Worm (Caenorhabditis elegans) whole organism, late embryonic: ENCODE data around the gene srbc-30.

ENCODE experiments used
- C08G9.2 ChIP-seq: sonication (generic microtip); optimal IDR thresholded peaks from 2 replicates; lab custom pipeline; 2016; ENCODE audit warnings: mild to moderate bottlenecking, missing genetic modification characterization, moderate library complexity, missing compliant biosample characterization
- K09A11.1 ChIP-seq: sonication (generic microtip); optimal IDR thresholded peaks from 2 replicates; lab custom pipeline; 2017; ENCODE audit warnings: antibody characterized with exemption, mild to moderate bottlenecking, missing genetic modification characterization, missing compliant biosample characterization; ENCODE audit not compliant: insufficient read depth
- ahr-1 ChIP-seq: sonication (generic microtip); optimal IDR thresholded peaks from 2 replicates; lab custom pipeline; 2016; ENCODE audit warnings: missing genetic modification characterization, missing compliant biosample characterization
- ama-1 ChIP-seq: fragments of 150-350 bp; optimal IDR thresholded peaks from 2 replicates; lab custom pipeline; 2014
- ceh-14 ChIP-seq: sonication (generic microtip); optimal IDR thresholded peaks from 2 replicates; lab custom pipeline; 2016; ENCODE audit warnings: missing genotype, missing genetic modification characterization, missing compliant biosample characterization
- ceh-18 ChIP-seq: sonication (generic microtip); optimal IDR thresholded peaks from 2 replicates; lab custom pipeline; 2016; ENCODE audit warnings: missing genetic modification characterization, missing compliant biosample characterization
- ceh-2 ChIP-seq: sonication (generic microtip); optimal IDR thresholded peaks from 2 replicates; lab custom pipeline; 2016; ENCODE audit warnings: missing genotype, missing genetic modification characterization, missing compliant biosample characterization
- ceh-22 ChIP-seq: sonication (generic microtip); optimal IDR thresholded peaks from 2 replicates; lab custom pipeline; 2017; ENCODE audit warnings: missing biosample characterization, missing genetic modification characterization
- ceh-24 ChIP-seq: sonication (generic microtip); optimal IDR thresholded peaks from 2 replicates; lab custom pipeline; 2016; ENCODE audit warnings: mild to moderate bottlenecking, missing genetic modification characterization, missing compliant biosample characterization
- ceh-30 ChIP-seq: fragments of 150-350 bp; optimal IDR thresholded peaks from 2 replicates; lab custom pipeline; 2014; ENCODE audit warnings: missing biosample characterization, missing genetic modification characterization
- ceh-34 ChIP-seq: sonication (generic microtip); optimal IDR thresholded peaks from 2 replicates; lab custom pipeline; 2016; ENCODE audit warnings: mild to moderate bottlenecking, missing genetic modification characterization, missing compliant biosample characterization
- ceh-48 ChIP-seq: sonication (generic microtip); optimal IDR thresholded peaks from 2 replicates; lab custom pipeline; 2016; ENCODE audit warnings: missing genetic modification characterization, inconsistent platforms, missing compliant biosample characterization
- ceh-6 ChIP-seq: fragments of 200-800 bp; sonication (Bioruptor generic); optimal IDR thresholded peaks from 2 replicates; lab custom pipeline; 2018; ENCODE audit warnings: mild to moderate bottlenecking, missing genetic modification characterization, missing compliant biosample characterization
- ceh-9 ChIP-seq: sonication (generic microtip); optimal IDR thresholded peaks from 2 replicates; lab custom pipeline; 2016; ENCODE audit warnings: mild to moderate bottlenecking, missing genetic modification characterization, inconsistent platforms, missing compliant biosample characterization
- che-1 ChIP-seq: sonication (generic microtip); optimal IDR thresholded peaks from 2 replicates; lab custom pipeline; 2016; ENCODE audit warnings: mild to moderate bottlenecking, missing genetic modification characterization, missing compliant biosample characterization
- dmd-4 ChIP-seq: sonication (generic microtip); optimal IDR thresholded peaks from 2 replicates; lab custom pipeline; 2016; ENCODE audit warnings: borderline replicate concordance, missing genetic modification characterization, missing compliant biosample characterization
- dve-1 ChIP-seq: sonication (generic microtip); optimal IDR thresholded peaks from 2 replicates; lab custom pipeline; 2017; ENCODE audit warnings: antibody characterized with exemption, mild to moderate bottlenecking, missing genetic modification characterization, missing compliant biosample characterization
- elt-2 ChIP-seq: sonication (generic microtip); optimal IDR thresholded peaks from 2 replicates; lab custom pipeline; 2016; ENCODE audit warnings: missing genetic modification reagents, missing genetic modification characterization, missing compliant biosample characterization
- elt-4 ChIP-seq: sonication (generic microtip); optimal IDR thresholded peaks from 2 replicates; lab custom pipeline; 2016; ENCODE audit warnings: missing genetic modification characterization, missing compliant biosample characterization
- ets-4 ChIP-seq: sonication (generic microtip); optimal IDR thresholded peaks from 2 replicates; lab custom pipeline; 2016; ENCODE audit warnings: missing genetic modification characterization, missing compliant biosample characterization
- fax-1 ChIP-seq: sonication (generic microtip); optimal IDR thresholded peaks from 2 replicates; lab custom pipeline; 2016; ENCODE audit warnings: missing genotype, missing genetic modification characterization, missing compliant biosample characterization
- fkh-6 ChIP-seq: sonication (generic microtip); optimal IDR thresholded peaks from 2 replicates; lab custom pipeline; 2016; ENCODE audit warnings: missing genetic modification characterization, missing compliant biosample characterization
- gmeb-2 ChIP-seq: sonication (generic microtip); optimal IDR thresholded peaks from 2 replicates; lab custom pipeline; 2016; ENCODE audit warnings: missing genetic modification characterization, inconsistent platforms, missing compliant biosample characterization
- hlh-30 ChIP-seq: sonication (generic microtip); optimal IDR thresholded peaks from 2 replicates; lab custom pipeline; 2017; ENCODE audit warnings: antibody characterized with exemption, missing genetic modification characterization, missing compliant biosample characterization; ENCODE audit not compliant: insufficient read depth
- madf-2 ChIP-seq: sonication (generic microtip); optimal IDR thresholded peaks from 2 replicates; lab custom pipeline; 2017; ENCODE audit warnings: missing genetic modification characterization, missing compliant biosample characterization
- nhr-11 ChIP-seq: fragments of 150-350 bp; optimal IDR thresholded peaks from 2 replicates; lab custom pipeline; 2014; ENCODE audit warnings: missing biosample characterization, missing genetic modification characterization
- nhr-232 ChIP-seq: sonication (generic microtip); optimal IDR thresholded peaks from 2 replicates; lab custom pipeline; 2016; ENCODE audit warnings: missing genetic modification characterization, missing compliant biosample characterization
- pag-3 ChIP-seq: sonication (generic microtip); optimal IDR thresholded peaks from 2 replicates; lab custom pipeline; 2016; ENCODE audit warnings: missing compliant biosample characterization, missing genetic modification characterization, borderline replicate concordance
- pax-1 ChIP-seq: fragments of 150-350 bp; optimal IDR thresholded peaks from 2 replicates; lab custom pipeline; 2014; ENCODE audit warnings: missing biosample characterization, missing genetic modification characterization
- pha-2 ChIP-seq: sonication (generic microtip); optimal IDR thresholded peaks from 2 replicates; lab custom pipeline; 2017; ENCODE audit warnings: mild to moderate bottlenecking, missing genetic modification characterization, missing compliant biosample characterization
- pha-4 ChIP-seq: fragments of 150-350 bp; optimal IDR thresholded peaks from 2 replicates; lab custom pipeline; 2018; ENCODE audit warnings: missing biosample characterization, missing genetic modification reagents, missing genetic modification characterization
- pqm-1 ChIP-seq: sonication (generic microtip); optimal IDR thresholded peaks from 2 replicates; lab custom pipeline; 2016; ENCODE audit warnings: missing genetic modification characterization, missing compliant biosample characterization
- pros-1 ChIP-seq: fragments of 150-350 bp; optimal IDR thresholded peaks from 2 replicates; lab custom pipeline; 2014; ENCODE audit warnings: missing biosample characterization, missing genetic modification reagents, missing genetic modification characterization
- rnt-1 ChIP-seq: sonication (generic microtip); optimal IDR thresholded peaks from 2 replicates; lab custom pipeline; 2016; ENCODE audit warnings: missing genetic modification characterization, missing compliant biosample characterization
- tbx-7 ChIP-seq: sonication (generic microtip); optimal IDR thresholded peaks from 2 replicates; lab custom pipeline; 2016; ENCODE audit warnings: missing genotype, missing genetic modification characterization, missing compliant biosample characterization
- ttx-3 ChIP-seq: sonication (generic microtip); optimal IDR thresholded peaks from 2 replicates; lab custom pipeline; 2016; ENCODE audit warnings: missing genetic modification reagents, missing genetic modification characterization, missing compliant biosample characterization
- unc-3 ChIP-seq, 2 experiments: fragments of 200-800 bp in 1 of 2; sonication (Bioruptor generic) in 1 of 2; sonication (generic microtip) in 1 of 2; conservative IDR thresholded peaks in 1 of 2; optimal IDR thresholded peaks in 1 of 2; 2 replicates each; pipeline versions ENCODE4 v1.3.6 to Lab custom; 2016 to 2022; ENCODE audit warnings: missing compliant biosample characterization in 2 of 2, missing genetic modification characterization in 2 of 2, missing genetic modification reagents in 1 of 2
- zip-5 ChIP-seq: sonication (generic microtip); optimal IDR thresholded peaks from 2 replicates; lab custom pipeline; 2016; ENCODE audit warnings: missing genetic modification characterization, missing compliant biosample characterization
- ztf-16 ChIP-seq: sonication (generic microtip); optimal IDR thresholded peaks from 2 replicates; lab custom pipeline; 2017; ENCODE audit warnings: missing genetic modification characterization, missing compliant biosample characterization

Gene srbc-30

ce11 chrV:3490435-3490834 is 10.2 kb upstream of the srbc-30 start, which contains the start of gene srbc-36:
Gene srbc-36, minus strand, starts transcription at chrV:3490535.
- TF ChIP-seq fkh-6 (tag; lab: Kevin White, UChicago) = no peak
- no peak for TF ChIP-seq nhr-232
- no peak for TF ChIP-seq gmeb-2
- no peak for TF ChIP-seq ztf-16
- no peak for TF ChIP-seq ceh-9 (tag; lab: Kevin White, UChicago)
- TF ChIP-seq ceh-22 = no peak
- TF ChIP-seq pros-1 (tag; lab: Kevin White, UChicago) = no peak
- TF ChIP-seq ttx-3 (tag; lab: Kevin White, UChicago) = no peak
- TF ChIP-seq pax-1 (tag; lab: Kevin White, UChicago) = no peak
- no peak for TF ChIP-seq pqm-1 (tag; lab: Kevin White, UChicago)
- no peak for TF ChIP-seq dmd-4
- no peak for TF ChIP-seq hlh-30 (tag; lab: Kevin White, UChicago)
- no peak for TF ChIP-seq ahr-1 (tag; lab: Kevin White, UChicago)
- TF ChIP-seq K09A11.1 (tag; lab: Kevin White, UChicago) = no peak

- no peak for TF ChIP-seq ceh-30 (tag; lab: Kevin White, UChicago)
- TF ChIP-seq madf-2 (tag; lab: Kevin White, UChicago) = no peak
- no peak for TF ChIP-seq hlh-30 (tag; lab: Kevin White, UChicago)
- TF ChIP-seq elt-4 = no peak
- TF ChIP-seq ceh-22 = no peak
- TF ChIP-seq pha-4 (tag; lab: Kevin White, UChicago) = no peak
- no peak for TF ChIP-seq rnt-1 (tag; lab: Kevin White, UChicago)
- TF ChIP-seq tbx-7 (tag; lab: Kevin White, UChicago) = no peak
- no peak for TF ChIP-seq pax-1 (tag; lab: Kevin White, UChicago)
- TF ChIP-seq ceh-14 (tag; lab: Kevin White, UChicago) = no peak
- TF ChIP-seq ceh-18 = no peak
- TF ChIP-seq unc-3 (GFP tag; conservative IDR thresholded peaks at IDR 0.05; lab: Robert Waterston, UW) = no peak
- TF ChIP-seq unc-3 (tag; optimal IDR thresholded peaks at IDR 0.05; lab: Kevin White, UChicago) = no peak
- no peak for TF ChIP-seq dve-1 (tag; lab: Kevin White, UChicago)
- TF ChIP-seq ceh-48 (tag; lab: Kevin White, UChicago) = no peak
- no peak for TF ChIP-seq ceh-2 (tag; lab: Kevin White, UChicago)
- TF ChIP-seq ceh-6 (GFP tag; lab: Kevin White, UChicago) = no peak
- no peak for TF ChIP-seq zip-5 (tag; lab: Kevin White, UChicago)
- no peak for TF ChIP-seq nhr-11 (tag; lab: Kevin White, UChicago)
Observed at ce11 chrV:3486857-3487256, 6.6 kb upstream of the srbc-30 start, which contains the start of gene srbc-32. Gene srbc-32, minus strand, starts transcription at chrV:3486957.

ce11 chrV:3484702-3485101 is 4.5 kb upstream of the srbc-30 start, which contains the start of gene srbc-33:
Gene srbc-33, minus strand, starts transcription at chrV:3484802.
- TF ChIP-seq ceh-48 (tag; lab: Kevin White, UChicago) = no peak
- TF ChIP-seq ceh-34 (tag; lab: Kevin White, UChicago) = no peak
- TF ChIP-seq pros-1 (tag; lab: Kevin White, UChicago) = no peak
- no peak for TF ChIP-seq elt-2
- TF ChIP-seq ama-1 = no peak
- TF ChIP-seq ets-4 = no peak
- no peak for TF ChIP-seq unc-3 (GFP tag; conservative IDR thresholded peaks at IDR 0.05; lab: Robert Waterston, UW)
- no peak for TF ChIP-seq unc-3 (tag; optimal IDR thresholded peaks at IDR 0.05; lab: Kevin White, UChicago)
- no peak for TF ChIP-seq pag-3 (tag; lab: Kevin White, UChicago)
- TF ChIP-seq fax-1 (tag; lab: Kevin White, UChicago) = no peak
- TF ChIP-seq pax-1 (tag; lab: Kevin White, UChicago) = no peak
- no peak for TF ChIP-seq pha-4 (tag; lab: Kevin White, UChicago)
- no peak for TF ChIP-seq pqm-1 (tag; lab: Kevin White, UChicago)

ce11 chrV:3482550-3483002 is 2.3 kb upstream of the srbc-30 start, which contains the start of gene lys-7:
Gene lys-7, minus strand, starts transcription at chrV:3482600.
- TF ChIP-seq pha-2 (no peak), elt-2 (no peak), fkh-6 (tag; lab: Kevin White, UChicago) (no peak), che-1 (tag; lab: Kevin White, UChicago) (no peak), ceh-24 (tag; lab: Kevin White, UChicago) (no peak), tbx-7 (tag; lab: Kevin White, UChicago) (no peak), C08G9.2 (tag; lab: Kevin White, UChicago) (no peak), rnt-1 (tag; lab: Kevin White, UChicago) (no peak), K09A11.1 (tag; lab: Kevin White, UChicago) (no peak), ceh-6 (GFP tag; lab: Kevin White, UChicago) (no peak), ets-4 (no peak)
